Worm (Caenorhabditis elegans): ENCODE results near the gene best-13.

DNA sequence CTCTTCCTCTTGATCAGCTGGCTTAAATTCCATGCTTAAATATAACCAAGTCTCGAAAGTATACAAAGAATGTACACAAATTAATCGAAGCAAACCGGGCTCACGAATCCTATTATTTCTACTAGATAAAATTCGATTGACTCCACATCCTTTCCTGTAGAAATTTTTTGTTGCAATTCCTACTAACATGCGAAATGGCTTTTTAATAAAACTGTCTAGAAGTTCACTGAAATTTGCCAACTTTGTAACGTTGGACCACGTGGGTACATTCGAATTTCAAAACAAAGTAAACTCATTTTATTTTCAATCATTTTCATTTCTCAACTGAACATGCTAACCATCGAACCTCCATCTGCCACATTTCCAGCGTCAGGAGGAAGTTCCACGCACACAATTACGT is 8.6 kb upstream of the best-13 start, which contains the start of gene ssp-32:
- TF ChIP-seq ceh-63 (GFP tag; optimal IDR thresholded peaks at IDR 0.05) (no peak), blmp-1 (tag; optimal IDR thresholded peaks at IDR 0.05) (no peak), snpc-4 (tag; optimal IDR thresholded peaks at IDR 0.05) (no peak), ztf-11 (tag; optimal IDR thresholded peaks at IDR 0.05) (no peak), skn-1 (tag; optimal IDR thresholded peaks at IDR 0.05) (no peak), mab-9 (GFP tag; IDR thresholded peaks at IDR 0.05) (no peak), pag-3 (tag; optimal IDR thresholded peaks at IDR 0.05; ENCODE audit: borderline replicate concordance, insufficient read depth) (no peak), F16B12.6 (tag; optimal IDR thresholded peaks at IDR 0.05) (no peak), fos-1 (tag; optimal IDR thresholded peaks at IDR 0.05) (no peak), ama-1 (optimal IDR thresholded peaks at IDR 0.05) (no peak)

Measured in whole organism, L1 larva.